Fruit fly (Drosophila melanogaster) whole organism, embryonic: ENCODE results near the gene beta4GalNAcTB.

Source experiments
- Adf1 ChIP-seq: fragments of 200-800 bp; sonication (Bioruptor generic); IDR thresholded peaks from 2 replicates; pipeline ENCODE4 v1.3.6; 2022; ENCODE audit warnings: missing biosample characterization, missing genetic modification characterization
- Antp ChIP-seq: fragments of 200-800 bp; sonication (Bioruptor generic); optimal IDR thresholded peaks from 3 replicates; lab custom pipeline; 2016; ENCODE audit warnings: missing biosample characterization, missing genetic modification characterization
- BEAF-32 ChIP-seq: fragments of 200-800 bp; sonication (Bioruptor generic); optimal IDR thresholded peaks from 3 replicates; lab custom pipeline; 2017; ENCODE audit warnings: missing biosample characterization, missing genetic modification characterization, mild to moderate bottlenecking, moderate library complexity, missing genetic modification reagents
- Bgb ChIP-seq: fragments of 200-800 bp; sonication (Bioruptor generic); IDR thresholded peaks from 2 replicates; pipeline ENCODE4 v1.3.6; 2022; ENCODE audit warnings: missing biosample characterization, missing genetic modification characterization; ENCODE audit not compliant: partially characterized antibody
- Bteb2 ChIP-seq: fragments of 200-800 bp; sonication (Bioruptor generic); optimal IDR thresholded peaks from 2 replicates; lab custom pipeline; 2016; ENCODE audit warnings: missing biosample characterization, missing genetic modification characterization
- CG10209 ChIP-seq: fragments of 200-800 bp; sonication (Bioruptor generic); optimal IDR thresholded peaks from 3 replicates; lab custom pipeline; 2017; ENCODE audit warnings: missing biosample characterization, mild to moderate bottlenecking, missing genetic modification characterization, missing genetic modification reagents
- CG10267 ChIP-seq: fragments of 200-800 bp; sonication (Bioruptor generic); optimal IDR thresholded peaks from 2 replicates; lab custom pipeline; 2018; ENCODE audit warnings: missing biosample characterization, mild to moderate bottlenecking, missing genetic modification characterization, moderate library complexity
- CG10274 ChIP-seq: fragments of 200-800 bp; sonication (Bioruptor generic); optimal IDR thresholded peaks from 3 replicates; lab custom pipeline; 2017; ENCODE audit warnings: missing biosample characterization, mild to moderate bottlenecking, missing genetic modification characterization
- CG11560 ChIP-seq: fragments of 200-800 bp; sonication (Bioruptor generic); IDR thresholded peaks from 3 replicates; pipeline ENCODE4 v1.3.6; 2022; ENCODE audit warnings: missing biosample characterization, missing genetic modification characterization
- CG12659 ChIP-seq: fragments of 200-800 bp; sonication (Bioruptor generic); optimal IDR thresholded peaks from 3 replicates; lab custom pipeline; 2017; ENCODE audit warnings: mild to moderate bottlenecking, missing biosample characterization, missing genetic modification reagents, missing genetic modification characterization
- CG15514 ChIP-seq: fragments of 200-800 bp; sonication (Bioruptor generic); optimal IDR thresholded peaks from 3 replicates; lab custom pipeline; 2017; ENCODE audit warnings: missing biosample characterization, missing genetic modification characterization, mild to moderate bottlenecking, moderate library complexity, missing genetic modification reagents
- CG15601 ChIP-seq: fragments of 200-800 bp; sonication (Bioruptor generic); optimal IDR thresholded peaks from 3 replicates; lab custom pipeline; 2019; ENCODE audit warnings: missing biosample characterization, mild to moderate bottlenecking, missing genetic modification characterization, moderate library complexity
- CG16813 ChIP-seq: fragments of 200-800 bp; sonication (Bioruptor generic); IDR thresholded peaks from 3 replicates; pipeline ENCODE4 v1.3.6; 2022; ENCODE audit warnings: missing biosample characterization, missing genetic modification characterization; ENCODE audit not compliant: partially characterized antibody
- CG2129 ChIP-seq: fragments of 200-800 bp; sonication (Bioruptor generic); IDR thresholded peaks from 2 replicates; pipeline ENCODE4 v1.3.6; 2022; ENCODE audit warnings: missing biosample characterization, missing genetic modification characterization; ENCODE audit not compliant: partially characterized antibody
- CG3065 ChIP-seq: fragments of 200-800 bp; sonication (Bioruptor generic); optimal IDR thresholded peaks from 2 replicates; lab custom pipeline; 2016; ENCODE audit warnings: missing biosample characterization, missing genetic modification characterization
- CG42726 ChIP-seq: fragments of 200-800 bp; sonication (Bioruptor generic); IDR thresholded peaks from 2 replicates; pipeline ENCODE4 v1.3.6; 2022; ENCODE audit warnings: missing biosample characterization, missing genetic modification characterization; ENCODE audit not compliant: partially characterized antibody
- CG4282 ChIP-seq: fragments of 200-800 bp; sonication (Bioruptor generic); optimal IDR thresholded peaks from 2 replicates; lab custom pipeline; 2016; ENCODE audit warnings: missing biosample characterization, missing genetic modification characterization
- CG4360 ChIP-seq: fragments of 200-800 bp; sonication (Bioruptor generic); IDR thresholded peaks from 2 replicates; pipeline ENCODE4 v1.3.6; 2022; ENCODE audit warnings: missing biosample characterization, missing genetic modification characterization
- CG7963 ChIP-seq: fragments of 200-800 bp; sonication (Bioruptor generic); IDR thresholded peaks from 3 replicates; pipeline ENCODE4 v1.3.6; 2022; ENCODE audit warnings: missing biosample characterization, missing genetic modification characterization; ENCODE audit not compliant: partially characterized antibody
- CG8089 ChIP-seq: fragments of 200-800 bp; sonication (Bioruptor generic); optimal IDR thresholded peaks from 3 replicates; lab custom pipeline; 2016; ENCODE audit warnings: missing biosample characterization, missing genetic modification characterization
- CTCF ChIP-seq: fragments of 200-800 bp; sonication (Bioruptor generic); optimal IDR thresholded peaks from 2 replicates; lab custom pipeline; 2017; ENCODE audit warnings: missing biosample characterization, mild to moderate bottlenecking, missing genetic modification characterization, moderate library complexity
- CoRest ChIP-seq: fragments of 200-800 bp; sonication (Bioruptor generic); optimal IDR thresholded peaks from 3 replicates; lab custom pipeline; 2018; ENCODE audit warnings: missing biosample characterization, mild to moderate bottlenecking, missing genetic modification characterization, moderate library complexity
- Doc3 ChIP-seq: fragments of 200-800 bp; sonication (Bioruptor generic); IDR thresholded peaks from 3 replicates; pipeline ENCODE4 v1.3.6; 2022; ENCODE audit warnings: missing biosample characterization, missing genetic modification characterization; ENCODE audit not compliant: partially characterized antibody
- Drgx ChIP-seq: fragments of 200-800 bp; sonication (Bioruptor generic); IDR thresholded peaks from 2 replicates; pipeline ENCODE4 v1.3.6; 2022; ENCODE audit warnings: missing biosample characterization, missing genetic modification characterization
- HmgZ ChIP-seq: fragments of 200-800 bp; sonication (Bioruptor generic); optimal IDR thresholded peaks from 2 replicates; lab custom pipeline; 2018; ENCODE audit warnings: missing biosample characterization, mild to moderate bottlenecking, missing genetic modification characterization
- Lim3 ChIP-seq: fragments of 200-800 bp; sonication (Bioruptor generic); IDR thresholded peaks from 2 replicates; pipeline ENCODE4 v1.3.6; 2022; ENCODE audit warnings: missing biosample characterization, missing genetic modification characterization
- Myb ChIP-seq: fragments of 200-800 bp; sonication (Bioruptor generic); optimal IDR thresholded peaks from 2 replicates; lab custom pipeline; 2016; ENCODE audit warnings: missing biosample characterization, missing genetic modification characterization
- NC2β ChIP-seq: fragments of 200-800 bp; sonication (Bioruptor generic); optimal IDR thresholded peaks from 2 replicates; lab custom pipeline; 2016; ENCODE audit warnings: missing biosample characterization, missing genetic modification characterization
- Rfx ChIP-seq: fragments of 200-800 bp; sonication (Bioruptor generic); IDR thresholded peaks from 2 replicates; pipeline ENCODE4 v1.3.6; 2022; ENCODE audit warnings: missing biosample characterization, missing genetic modification characterization
- Scr ChIP-seq: fragments of 200-800 bp; sonication (Bioruptor generic); IDR thresholded peaks from 2 replicates; pipeline ENCODE4 v1.3.6; 2022; ENCODE audit warnings: missing biosample characterization, missing genetic modification characterization; ENCODE audit not compliant: partially characterized antibody
- Trl ChIP-seq, 3 experiments: fragments of >200 bp in 2 of 3; fragments of 200-800 bp in 1 of 3; sonication (Bioruptor generic) in 1 of 3; optimal IDR thresholded peaks; 2 replicates in 1 of 3; 3 replicates in 2 of 3; lab custom pipeline; 2016 to 2017; ENCODE audit warnings: missing biosample characterization in 1 of 3, missing genetic modification characterization in 1 of 3
- bbx ChIP-seq: fragments of 200-800 bp; sonication (Bioruptor generic); IDR thresholded peaks from 2 replicates; pipeline ENCODE4 v1.3.6; 2022; ENCODE audit warnings: missing biosample characterization, missing genetic modification characterization; ENCODE audit not compliant: partially characterized antibody
- cad ChIP-seq: fragments of >200 bp; optimal IDR thresholded peaks from 2 replicates; lab custom pipeline; 2017; ENCODE audit warnings: missing biosample characterization, missing genetic modification characterization
- da ChIP-seq: fragments of 200-800 bp; sonication (Bioruptor generic); optimal IDR thresholded peaks from 2 replicates; lab custom pipeline; 2016; ENCODE audit warnings: missing biosample characterization, missing genetic modification characterization
- ftz-f1 ChIP-seq: fragments of 200-800 bp; sonication (Bioruptor generic); optimal IDR thresholded peaks from 2 replicates; lab custom pipeline; 2016; ENCODE audit warnings: missing biosample characterization, missing genetic modification characterization
- gce ChIP-seq: fragments of 200-800 bp; sonication (Bioruptor generic); IDR thresholded peaks from 3 replicates; pipeline ENCODE4 v1.3.6; 2022; ENCODE audit warnings: missing biosample characterization, missing genetic modification characterization
- gem ChIP-seq: fragments of 200-800 bp; sonication (Bioruptor generic); optimal IDR thresholded peaks from 2 replicates; lab custom pipeline; 2019; ENCODE audit warnings: missing biosample characterization, mild to moderate bottlenecking, missing genetic modification characterization, moderate library complexity
- grau ChIP-seq: fragments of 200-800 bp; optimal IDR thresholded peaks from 3 replicates; lab custom pipeline; 2019; ENCODE audit warnings: missing biosample characterization, mild to moderate bottlenecking, missing genetic modification characterization, moderate library complexity
- gro ChIP-seq: fragments of 200-800 bp; sonication (Bioruptor generic); optimal IDR thresholded peaks from 2 replicates; lab custom pipeline; 2016; ENCODE audit warnings: missing biosample characterization, missing genetic modification characterization
- her ChIP-seq: fragments of 200-800 bp; sonication (Bioruptor generic); optimal IDR thresholded peaks from 2 replicates; lab custom pipeline; 2016; ENCODE audit warnings: missing biosample characterization, missing genetic modification characterization
- insv ChIP-seq, 2 experiments: fragments of 200-800 bp; sonication (Bioruptor generic); optimal IDR thresholded peaks; 3 replicates each; lab custom pipeline; 2016 to 2018; ENCODE audit warnings: missing biosample characterization in 2 of 2, missing genetic modification characterization in 2 of 2
- inv ChIP-seq: fragments of 200-800 bp; sonication (Bioruptor generic); IDR thresholded peaks from 2 replicates; pipeline ENCODE4 v1.3.6; 2022; ENCODE audit warnings: missing biosample characterization, missing genetic modification characterization; ENCODE audit not compliant: partially characterized antibody
- lbe ChIP-seq: fragments of 200-800 bp; sonication (Bioruptor generic); optimal IDR thresholded peaks from 2 replicates; lab custom pipeline; 2016; ENCODE audit warnings: missing biosample characterization, mild to moderate bottlenecking, missing genetic modification characterization
- pan ChIP-seq, 4 experiments: fragments of >200 bp in 3 of 4; fragments of 200-800 bp in 1 of 4; sonication (Bioruptor generic) in 1 of 4; optimal IDR thresholded peaks in 3 of 4; IDR thresholded peaks in 1 of 4; 2 replicates each; pipeline versions ENCODE4 v1.3.6 to Lab custom; 2017 to 2022; ENCODE audit warnings: missing biosample characterization in 2 of 4, missing genetic modification characterization in 2 of 4, mixed read lengths in 1 of 4
- run ChIP-seq: fragments of 200-800 bp; sonication (Bioruptor generic); optimal IDR thresholded peaks from 3 replicates; lab custom pipeline; 2018; ENCODE audit warnings: missing biosample characterization, mild to moderate bottlenecking, missing genetic modification characterization
- slou ChIP-seq: fragments of 200-800 bp; sonication (Bioruptor generic); optimal IDR thresholded peaks from 3 replicates; lab custom pipeline; 2016; ENCODE audit warnings: missing biosample characterization, missing genetic modification characterization
- tna ChIP-seq: fragments of 200-800 bp; sonication (Bioruptor generic); IDR thresholded peaks from 2 replicates; pipeline ENCODE4 v1.3.6; 2022; ENCODE audit warnings: missing biosample characterization, missing genetic modification characterization; ENCODE audit not compliant: partially characterized antibody
- wor ChIP-seq: fragments of 200-800 bp; sonication (Bioruptor generic); IDR thresholded peaks from 2 replicates; pipeline ENCODE4 v1.3.6; 2022; ENCODE audit warnings: missing biosample characterization, missing genetic modification characterization
- zfh2 ChIP-seq: fragments of 200-800 bp; sonication (Bioruptor generic); optimal IDR thresholded peaks from 2 replicates; lab custom pipeline; 2016; ENCODE audit warnings: missing biosample characterization, missing genetic modification characterization

beta4GalNAcTB gene

dm6 chr3R:29062717-29063206 is 29.0 kb upstream of the beta4GalNAcTB start, which contains the start of the genes Cul5 and Bicra (continued):
- TF ChIP-seq CG15601 (tag; lab: Kevin White, UChicago) = no peak
- peak; percentile 87 for TF ChIP-seq BEAF-32 (GFP tag; lab: Kevin White, UChicago)
- no peak for TF ChIP-seq CG8089 (GFP tag; lab: Kevin White, UChicago)
- TF ChIP-seq slou (GFP tag; lab: Kevin White, UChicago) = no peak
- no peak for TF ChIP-seq da
- TF ChIP-seq Bteb2 (GFP tag; lab: Kevin White, UChicago) = peak; percentile 14
- peak; percentile 92 for TF ChIP-seq tna (GFP tag; lab: Robert Waterston, UW)
- no peak for TF ChIP-seq HmgZ (tag; lab: Kevin White, UChicago)
- TF ChIP-seq her (GFP tag; lab: Kevin White, UChicago) = peak; percentile 4
- TF ChIP-seq Scr (GFP tag; lab: Robert Waterston, UW) = no peak
- peak; percentile 96 for TF ChIP-seq CG10267 (tag; lab: Kevin White, UChicago)
- no peak for TF ChIP-seq Trl (optimal IDR thresholded peaks at IDR 0.05; lab: Kevin White, UChicago)
- peak; percentile 39 for TF ChIP-seq Trl (GFP tag; optimal IDR thresholded peaks at IDR 0.05; lab: Kevin White, UChicago)
- peak; percentile 2 for TF ChIP-seq zfh2
- no peak for TF ChIP-seq Lim3 (GFP tag; lab: Robert Waterston, UW)
- TF ChIP-seq CG16813 (GFP tag; lab: Robert Waterston, UW) = peak; percentile 90
- no peak for TF ChIP-seq CG10209 (GFP tag; lab: Kevin White, UChicago)
- no peak for TF ChIP-seq cad (GFP tag; lab: Kevin White, UChicago)
- TF ChIP-seq CG4360 (GFP tag; lab: Robert Waterston, UW) = peak; percentile 48; the same call in 1 of the 2 replicates
- no peak for TF ChIP-seq CG4282 (GFP tag; lab: Kevin White, UChicago)
- peak; percentile 14 for TF ChIP-seq NC2β (GFP tag; lab: Kevin White, UChicago)
- peak; percentile 1 for TF ChIP-seq ftz-f1
- no peak for TF ChIP-seq CG10274 (GFP tag; lab: Kevin White, UChicago)
- TF ChIP-seq gce (GFP tag; lab: Robert Waterston, UW) = no peak
- peak; percentile 3 for TF ChIP-seq Antp (GFP tag; lab: Kevin White, UChicago)
- no peak for TF ChIP-seq Adf1
- TF ChIP-seq Bgb (GFP tag; lab: Robert Waterston, UW) = no peak; the same call in 1 of the 2 replicates
- no peak for TF ChIP-seq gem (tag; lab: Kevin White, UChicago)
- TF ChIP-seq pan (optimal IDR thresholded peaks at IDR 0.05; lab: Kevin White, UChicago) = no peak
- TF ChIP-seq pan (GFP tag; optimal IDR thresholded peaks at IDR 0.05 in 1 of 2, IDR thresholded peaks at IDR 0.05 in 1 of 2) = no peak
- no peak for TF ChIP-seq CoRest (tag; lab: Kevin White, UChicago)
- no peak for TF ChIP-seq CG11560 (tag; lab: Robert Waterston, UW)
- no peak for TF ChIP-seq Drgx (GFP tag; lab: Robert Waterston, UW)
- TF ChIP-seq CG7963 (GFP tag; lab: Robert Waterston, UW) = peak; percentile 92
- peak; percentile 81; the same call in 2 of the 3 replicates for TF ChIP-seq Doc3 (GFP tag; lab: Robert Waterston, UW)
- TF ChIP-seq bbx (GFP tag; lab: Robert Waterston, UW) = peak; percentile 95
- TF ChIP-seq Myb (GFP tag; lab: Kevin White, UChicago) = peak; percentile 26
- 0 out of 2 replicates have a peak, but pooled peaks have one; percentile 6 for TF ChIP-seq Rfx (GFP tag; lab: Robert Waterston, UW)
- no peak for TF ChIP-seq insv (GFP tag; optimal IDR thresholded peaks at IDR 0.05; lab: Kevin White, UChicago)
- no peak for TF ChIP-seq run (tag; lab: Kevin White, UChicago)
- no peak for TF ChIP-seq grau (tag; lab: Kevin White, UChicago)
- TF ChIP-seq CG42726 (GFP tag; lab: Robert Waterston, UW) = peak; percentile 81
- TF ChIP-seq wor (GFP tag; lab: Robert Waterston, UW) = no peak
- TF ChIP-seq CTCF = no peak
- peak; percentile 76 for TF ChIP-seq gro
- TF ChIP-seq CG12659 (GFP tag; lab: Kevin White, UChicago) = peak; percentile 48
- peak; percentile 54 for TF ChIP-seq lbe
- peak; percentile 63 for TF ChIP-seq CG2129 (GFP tag; lab: Robert Waterston, UW)
- TF ChIP-seq CG3065 (GFP tag; lab: Kevin White, UChicago) = no peak
- TF ChIP-seq CG15514 (GFP tag; lab: Kevin White, UChicago) = peak; percentile 32
- peak; percentile 86; the same call in 1 of the 2 replicates for TF ChIP-seq inv (GFP tag; lab: Robert Waterston, UW)
